Fruit fly (Drosophila melanogaster) Kc167 (cell line): ENCODE data around the gene CG17712.

Source experiments
- Myc ChIP-seq: fragments of >200 bp; optimal IDR thresholded peaks from 2 replicates; lab custom pipeline; 2017; ENCODE audit warnings: missing external identifiers
- Sin3A ChIP-seq: fragments of >200 bp; optimal IDR thresholded peaks from 2 replicates; lab custom pipeline; 2018; ENCODE audit warnings: missing external identifiers
- h ChIP-seq: fragments of >200 bp; optimal IDR thresholded peaks from 3 replicates; lab custom pipeline; 2018; ENCODE audit warnings: missing external identifiers
- insv ChIP-seq: fragments of >200 bp; optimal IDR thresholded peaks from 3 replicates; lab custom pipeline; 2018; ENCODE audit warnings: missing external identifiers
- psq ChIP-seq: fragments of >200 bp; optimal IDR thresholded peaks from 2 replicates; lab custom pipeline; 2017; ENCODE audit warnings: missing external identifiers
- ttk ChIP-seq: sonication (Bioruptor generic); optimal IDR thresholded peaks from 2 replicates; lab custom pipeline; 2017; ENCODE audit warnings: missing external identifiers

Gene CG17712

DNA sequence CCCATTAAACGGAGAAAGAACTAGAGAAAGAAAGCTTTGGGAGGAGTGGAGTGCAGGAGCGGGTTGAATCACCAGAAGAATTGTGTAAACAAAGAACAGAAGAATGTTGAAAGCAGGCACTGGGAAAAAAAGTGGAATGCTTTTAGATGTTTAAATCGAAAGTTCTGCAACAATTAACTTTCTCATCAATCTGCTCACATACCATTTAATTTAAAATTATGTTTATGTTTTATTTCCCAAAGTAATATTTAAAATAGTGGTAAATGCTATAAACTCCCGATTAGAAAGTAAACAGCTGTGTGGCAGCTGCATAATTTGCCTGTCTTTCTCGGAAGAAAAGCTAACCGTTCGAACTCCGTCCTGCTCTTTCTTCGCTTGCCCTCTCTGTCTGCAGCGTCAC is 13.9 kb downstream of the CG17712 start:
- TF ChIP-seq insv (lab: Kevin White, UChicago) (no peak), h (lab: Kevin White, UChicago) (no peak), Myc (lab: Kevin White, UChicago) (no peak), ttk (lab: Kevin White, UChicago) (no peak), psq (lab: Kevin White, UChicago) (no peak), Sin3A (no peak)

DNA sequence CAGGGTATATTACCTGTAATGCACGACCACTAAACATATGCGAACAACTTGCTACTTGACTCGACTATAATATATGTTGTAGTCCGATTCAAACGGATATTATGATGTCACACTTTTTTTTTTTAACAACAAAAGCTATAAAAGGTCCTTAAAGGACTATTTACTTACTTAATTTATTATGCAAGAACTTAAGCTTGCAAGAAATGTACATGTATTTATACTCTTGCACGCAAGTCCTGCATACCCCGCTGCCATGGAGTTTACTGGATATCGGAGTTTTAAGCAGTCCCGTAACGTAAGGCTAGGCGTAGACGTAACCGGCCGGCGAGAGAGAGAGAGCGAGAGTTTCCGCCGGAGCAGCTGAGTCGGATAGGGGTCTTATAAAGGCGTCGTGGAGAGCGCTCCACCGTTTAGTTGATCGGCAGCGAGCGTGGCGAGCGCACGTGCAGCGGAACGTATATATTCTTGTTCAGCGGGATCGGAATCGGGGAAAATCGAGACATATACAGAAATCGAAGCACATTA is 14.8 kb downstream of the CG17712 start:
- TF ChIP-seq ttk (lab: Kevin White, UChicago), result no peak
- no peak for TF ChIP-seq Sin3A
- TF ChIP-seq Myc (lab: Kevin White, UChicago), result no peak
- TF ChIP-seq insv (lab: Kevin White, UChicago), result no peak
- TF ChIP-seq psq (lab: Kevin White, UChicago), result no peak
- no peak for TF ChIP-seq h (lab: Kevin White, UChicago)

DNA sequence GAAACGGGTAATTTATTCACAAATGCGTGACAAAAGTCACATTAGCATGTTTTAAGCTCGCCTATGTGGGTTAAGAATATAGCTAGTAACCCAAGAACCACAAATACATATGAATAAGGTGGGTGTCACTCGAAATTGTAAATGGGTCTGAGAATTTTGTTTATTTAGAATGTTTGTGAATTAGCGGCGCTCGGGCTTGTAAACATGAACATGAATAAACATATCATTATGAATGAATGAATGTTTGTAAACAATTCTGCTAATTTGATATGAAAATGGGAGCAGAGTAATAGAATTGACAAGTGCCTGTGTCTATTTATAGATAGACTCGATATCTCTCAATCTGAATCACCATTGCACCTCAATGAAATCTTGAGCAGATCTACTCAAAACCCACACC is 16.8 kb downstream of the CG17712 start:
- TF ChIP-seq h (lab: Kevin White, UChicago), result no peak
- TF ChIP-seq insv (lab: Kevin White, UChicago), result no peak
- no peak for TF ChIP-seq Myc (lab: Kevin White, UChicago)
- TF ChIP-seq Sin3A, result no peak
- no peak for TF ChIP-seq psq (lab: Kevin White, UChicago)
- no peak for TF ChIP-seq ttk (lab: Kevin White, UChicago)

DNA sequence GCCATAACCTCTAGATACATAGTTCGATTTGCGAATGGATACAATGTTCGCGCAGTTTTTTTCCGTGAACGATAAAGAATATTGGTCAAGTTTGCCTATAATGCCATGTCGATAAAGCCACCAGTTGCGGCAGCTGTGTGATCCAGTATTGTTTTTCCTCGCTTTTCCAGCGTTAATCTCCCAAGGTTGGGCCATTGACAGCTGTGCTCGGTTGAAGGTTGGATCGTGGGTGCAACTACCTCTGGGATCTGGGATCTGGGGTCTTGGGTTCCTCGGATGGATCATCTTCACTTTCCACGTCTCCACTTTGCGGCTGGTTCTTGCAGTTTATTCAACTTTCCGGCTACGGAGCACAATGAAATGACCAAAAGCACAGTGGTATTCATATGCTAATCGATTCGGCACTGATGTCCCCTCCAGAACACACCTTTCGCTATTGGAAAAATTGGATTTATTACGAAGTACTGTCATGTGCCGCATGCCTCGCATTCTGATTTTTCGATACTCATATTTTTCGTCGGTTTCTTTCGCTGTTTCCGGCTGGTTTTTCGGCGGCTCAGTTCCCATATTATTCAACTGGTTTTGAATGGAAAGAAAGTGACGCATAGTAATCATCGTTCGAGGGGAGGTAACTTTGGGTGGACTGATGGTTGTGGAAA is 18.6 kb downstream of the CG17712 start:
- TF ChIP-seq Myc (lab: Kevin White, UChicago), result no peak
- TF ChIP-seq ttk (lab: Kevin White, UChicago), result no peak
- no peak for TF ChIP-seq insv (lab: Kevin White, UChicago)
- no peak for TF ChIP-seq h (lab: Kevin White, UChicago)
- TF ChIP-seq psq (lab: Kevin White, UChicago), result no peak
- no peak for TF ChIP-seq Sin3A

DNA sequence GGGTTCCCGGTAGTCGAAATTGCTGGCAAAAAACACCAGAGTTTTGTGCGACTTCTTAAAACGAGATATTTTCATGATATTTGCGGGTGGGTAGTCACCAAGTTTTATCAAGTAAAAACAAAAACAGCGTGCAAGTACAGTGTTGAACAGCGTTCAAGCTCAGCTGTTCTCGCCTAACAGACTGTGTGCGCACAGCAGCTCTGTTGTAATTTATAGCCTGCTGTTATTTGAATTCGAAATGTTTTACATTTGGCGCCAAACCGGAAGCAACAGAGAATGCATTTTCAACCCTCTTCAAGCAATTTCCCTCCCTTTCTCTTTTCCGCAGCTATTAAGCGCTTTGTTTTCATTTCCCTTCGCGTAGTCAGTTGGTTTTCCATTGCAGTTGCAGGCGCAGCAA is 19.7 kb downstream of the CG17712 start, which contains the start of the genes CG17652 and CG17646:
CG17652 (minus strand) TSS at position 168 of the 400 bp plus-strand sequence.
CG17646 (plus strand) TSS at position 336 of the 400 bp plus-strand sequence.
- TF ChIP-seq h (lab: Kevin White, UChicago), result no peak
- TF ChIP-seq insv (lab: Kevin White, UChicago), result no peak
- TF ChIP-seq Sin3A, result no peak
- no peak for TF ChIP-seq ttk (lab: Kevin White, UChicago)
- TF ChIP-seq Myc (lab: Kevin White, UChicago), result no peak
- TF ChIP-seq psq (lab: Kevin White, UChicago), result no peak

DNA sequence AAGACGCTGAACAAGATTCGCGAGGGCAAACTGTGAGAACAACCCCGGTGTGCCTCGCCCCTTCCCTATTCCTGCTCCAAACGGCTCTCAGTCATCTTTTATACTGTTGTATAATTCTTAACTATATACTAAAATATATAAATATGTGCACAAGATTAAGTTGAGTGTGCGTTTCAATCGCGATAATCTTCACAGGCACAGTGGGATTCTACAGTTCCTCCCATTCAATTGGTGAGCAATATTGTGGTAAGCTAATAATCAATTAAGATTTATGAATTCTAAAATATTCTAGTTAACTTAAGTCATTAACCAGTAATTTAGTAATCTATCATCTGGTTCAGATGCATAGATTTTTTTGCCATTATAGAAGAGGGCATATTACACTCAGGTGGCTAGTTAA is 21.0 kb downstream of the CG17712 start:
- no peak for TF ChIP-seq ttk (lab: Kevin White, UChicago)
- TF ChIP-seq Sin3A, result no peak
- no peak for TF ChIP-seq h (lab: Kevin White, UChicago)
- TF ChIP-seq insv (lab: Kevin White, UChicago), result no peak
- TF ChIP-seq Myc (lab: Kevin White, UChicago), result no peak
- TF ChIP-seq psq (lab: Kevin White, UChicago), result no peak

DNA sequence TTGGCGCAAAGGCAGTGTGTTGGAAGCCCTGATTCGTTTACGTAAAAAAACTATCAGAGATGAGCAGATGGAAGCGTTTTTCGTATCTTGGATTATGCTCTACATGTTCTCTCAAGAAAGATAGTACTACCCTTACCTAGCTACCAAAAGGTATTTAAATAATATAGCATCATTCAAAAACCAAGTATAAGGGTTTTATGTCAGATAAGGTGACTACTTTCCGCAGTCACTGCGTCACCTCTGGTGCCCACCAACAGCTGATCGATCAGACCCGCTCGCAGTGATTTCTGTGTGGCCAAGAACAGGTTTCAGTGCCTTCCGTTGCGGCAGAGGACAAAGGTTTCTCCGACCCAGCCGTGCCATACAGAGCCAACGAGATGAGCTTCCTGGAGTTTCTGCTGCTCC is 22.3 kb downstream of the CG17712 start, which contains the start of the genes Eno and CG31937:
Eno (minus strand) TSS at position 30 of the 405 bp plus-strand sequence.
CG31937 (plus strand) TSS at position 281 of the 405 bp plus-strand sequence.
- TF ChIP-seq Myc (lab: Kevin White, UChicago) (no peak), ttk (lab: Kevin White, UChicago) (no peak), h (lab: Kevin White, UChicago) (no peak), Sin3A (no peak), insv (lab: Kevin White, UChicago) (no peak), psq (lab: Kevin White, UChicago) (no peak)

DNA sequence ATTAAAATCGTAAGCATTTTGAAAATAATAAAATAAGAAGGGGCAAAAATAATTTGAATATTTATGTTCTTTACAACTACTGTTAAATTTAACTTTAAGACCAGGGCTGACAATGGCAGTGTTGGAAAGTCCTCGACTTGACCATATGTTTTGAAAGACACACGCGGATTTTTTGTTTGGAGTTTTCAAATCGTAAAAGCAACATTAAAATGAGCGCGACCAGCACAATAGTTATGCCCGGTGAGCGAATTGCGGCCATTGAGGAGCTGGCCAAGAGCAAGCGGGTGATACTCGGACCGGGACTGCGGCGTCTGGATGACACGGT is 23.3 kb downstream of the CG17712 start, which contains the start of gene Rrp40:
Rrp40 (plus strand) TSS at position 113 of the 325 bp plus-strand sequence.
- TF ChIP-seq ttk (lab: Kevin White, UChicago) (no peak), Sin3A (no peak), Myc (lab: Kevin White, UChicago) (no peak), h (lab: Kevin White, UChicago) (no peak), insv (lab: Kevin White, UChicago) (no peak), psq (lab: Kevin White, UChicago) (no peak)

DNA sequence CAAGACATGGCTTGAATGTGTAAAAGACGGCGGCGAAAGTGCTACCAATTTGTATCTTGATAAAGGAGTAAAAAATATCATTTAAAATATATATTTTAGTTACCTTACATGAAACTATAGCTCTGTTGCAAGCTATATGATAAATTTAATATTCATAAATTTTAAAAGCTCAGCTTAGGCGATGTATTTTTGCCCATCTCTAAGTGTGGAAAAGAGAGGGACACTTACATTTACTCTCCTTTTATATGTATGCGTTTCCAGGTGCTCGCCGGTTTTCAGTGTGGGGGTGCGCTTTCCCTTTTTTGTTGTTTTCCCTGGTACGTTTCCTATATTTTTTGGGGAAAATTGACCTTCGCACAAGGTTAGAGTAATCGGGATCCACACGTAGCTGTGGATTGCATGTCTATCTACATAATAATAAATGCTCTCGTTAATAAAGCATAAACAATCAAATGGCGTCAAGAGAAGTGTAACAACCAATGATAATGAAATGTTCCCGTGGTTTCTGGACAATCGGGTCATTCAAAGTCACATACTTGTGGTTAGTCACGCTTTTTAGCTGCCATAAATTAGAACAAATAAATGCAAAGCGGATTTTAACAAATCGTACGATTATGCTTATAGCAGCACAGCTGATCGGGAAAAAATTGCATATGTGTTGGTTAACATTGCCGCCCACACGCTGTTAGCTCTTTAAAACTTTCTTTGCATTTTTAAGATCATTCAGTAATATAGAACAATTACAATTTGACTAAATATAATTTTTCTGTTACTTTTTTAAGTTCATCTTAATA is 23.9 kb downstream of the CG17712 start:
- TF ChIP-seq h (lab: Kevin White, UChicago), result no peak
- TF ChIP-seq Sin3A, result no peak

DNA sequence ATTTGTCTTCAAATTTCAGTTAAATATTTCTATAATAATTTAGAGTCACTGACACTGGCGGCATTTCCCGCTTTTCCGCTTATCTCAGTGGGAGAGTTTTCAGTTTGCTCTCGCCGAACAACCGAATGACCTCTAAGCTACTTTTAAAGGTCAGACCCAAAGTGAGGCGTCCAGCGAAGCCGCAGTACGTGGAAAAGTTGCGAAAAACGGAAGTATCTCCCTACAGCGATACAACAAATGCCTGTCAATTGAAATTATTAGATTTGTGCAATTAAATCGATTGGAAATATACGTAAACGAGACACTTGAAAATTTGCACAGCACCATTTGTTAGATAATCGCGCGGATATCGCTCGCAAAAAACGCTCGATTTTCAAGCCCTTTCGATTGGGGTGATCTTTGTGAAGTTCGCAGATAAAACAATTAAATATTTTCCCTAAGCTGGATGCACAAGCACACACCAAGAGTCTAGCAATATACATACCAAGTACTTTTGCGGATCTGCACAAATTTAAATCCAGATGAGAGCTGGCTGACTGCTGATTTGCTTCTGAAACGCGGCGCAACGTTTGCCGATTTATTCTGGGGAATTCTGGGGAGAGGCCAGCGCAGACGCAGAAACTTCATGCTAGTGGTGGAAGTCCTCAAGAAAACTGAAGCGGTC is 24.6 kb downstream of the CG17712 start:
- TF ChIP-seq Myc (lab: Kevin White, UChicago), result no peak
- TF ChIP-seq ttk (lab: Kevin White, UChicago), result no peak
- TF ChIP-seq h (lab: Kevin White, UChicago), result no peak
- TF ChIP-seq insv (lab: Kevin White, UChicago), result no peak
- no peak for TF ChIP-seq Sin3A
- no peak for TF ChIP-seq psq (lab: Kevin White, UChicago)

DNA sequence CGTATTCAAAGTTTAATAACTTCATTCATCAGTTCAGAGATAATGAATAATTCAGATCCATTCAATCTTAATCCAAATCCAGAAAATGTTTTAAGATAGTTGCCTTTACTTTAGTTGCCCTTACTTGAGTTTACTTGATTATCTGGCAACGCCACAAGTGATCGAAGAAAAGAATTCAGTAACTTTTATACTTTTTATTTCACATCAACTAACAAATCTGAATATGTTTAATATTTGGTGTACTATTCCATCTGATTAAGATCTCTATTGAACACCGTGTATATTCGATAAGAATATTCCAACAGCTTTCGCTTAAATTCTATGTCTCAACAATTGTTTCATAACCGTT is 27.4 kb downstream of the CG17712 start:
- TF ChIP-seq psq (lab: Kevin White, UChicago) (no peak), h (lab: Kevin White, UChicago) (no peak), Myc (lab: Kevin White, UChicago) (no peak), ttk (lab: Kevin White, UChicago) (no peak), Sin3A (no peak), insv (lab: Kevin White, UChicago) (no peak)
